Worm (Caenorhabditis elegans): Measurements from ENCODE around the gene C44H9.7.

ce11 chrV:12814481-12814882 lies 40.2 kb downstream of the C44H9.7 start:
- TF ChIP-seq mbf-1 (tag; optimal IDR thresholded peaks at IDR 0.05) (no peak), nhr-11 (tag; optimal IDR thresholded peaks at IDR 0.05) (no peak)
